Fruit fly (Drosophila melanogaster) whole organism, prepupa: ENCODE results near the gene sick.

Experiments used
- CG11294 ChIP-seq: fragments of 200-800 bp; sonication (Bioruptor generic); IDR thresholded peaks from 2 replicates; pipeline ENCODE4 v1.3.6; 2022; ENCODE audit warnings: missing biosample characterization, missing genetic modification characterization
- CG11762 ChIP-seq: fragments of 200-800 bp; sonication (Bioruptor generic); optimal IDR thresholded peaks from 3 replicates; lab custom pipeline; 2016; ENCODE audit warnings: missing biosample characterization, missing genetic modification characterization; ENCODE audit not compliant: insufficient read depth
- CG1621 ChIP-seq: fragments of 200-800 bp; sonication (Bioruptor generic); optimal IDR thresholded peaks from 3 replicates; lab custom pipeline; 2018; ENCODE audit warnings: missing biosample characterization, mild to moderate bottlenecking, missing genetic modification characterization
- CG16779 ChIP-seq: fragments of 200-800 bp; sonication (Bioruptor generic); optimal IDR thresholded peaks from 3 replicates; lab custom pipeline; 2017; ENCODE audit warnings: missing biosample characterization, mild to moderate bottlenecking, missing genetic modification characterization
- CG3032 ChIP-seq: fragments of 200-800 bp; optimal IDR thresholded peaks from 2 replicates; lab custom pipeline; 2019; ENCODE audit warnings: missing biosample characterization, mild to moderate bottlenecking, missing genetic modification characterization, moderate library complexity
- CG31627 ChIP-seq: fragments of 200-800 bp; sonication (Bioruptor generic); optimal IDR thresholded peaks from 3 replicates; lab custom pipeline; 2016; ENCODE audit warnings: missing biosample characterization, missing genetic modification characterization
- CG34406 ChIP-seq: fragments of 200-800 bp; sonication (Bioruptor generic); optimal IDR thresholded peaks from 3 replicates; lab custom pipeline; 2016; ENCODE audit warnings: missing biosample characterization, missing genetic modification characterization
- CG4318 ChIP-seq: fragments of 200-800 bp; sonication (Bioruptor generic); optimal IDR thresholded peaks from 3 replicates; lab custom pipeline; 2017; ENCODE audit warnings: missing biosample characterization, mild to moderate bottlenecking, missing genetic modification characterization
- CG6276 ChIP-seq: fragments of 200-800 bp; sonication (Bioruptor generic); optimal IDR thresholded peaks from 2 replicates; lab custom pipeline; 2017; ENCODE audit warnings: missing biosample characterization, mild to moderate bottlenecking, missing genetic modification characterization
- CG6792 ChIP-seq: fragments of 200-800 bp; sonication (Bioruptor generic); optimal IDR thresholded peaks from 3 replicates; lab custom pipeline; 2016; ENCODE audit warnings: missing biosample characterization, missing genetic modification characterization
- CG6808 ChIP-seq: fragments of 200-800 bp; sonication (Bioruptor generic); optimal IDR thresholded peaks from 3 replicates; lab custom pipeline; 2017; ENCODE audit warnings: missing biosample characterization, missing genetic modification characterization, mild to moderate bottlenecking, moderate library complexity, missing genetic modification reagents
- CG6854 ChIP-seq: fragments of 200-800 bp; sonication (Bioruptor generic); optimal IDR thresholded peaks from 2 replicates; lab custom pipeline; 2017; ENCODE audit warnings: missing biosample characterization, mild to moderate bottlenecking, missing genetic modification characterization
- CG8119 ChIP-seq: fragments of 200-800 bp; sonication (Bioruptor generic); IDR thresholded peaks from 3 replicates; pipeline ENCODE4 v1.3.6; 2022; ENCODE audit warnings: missing biosample characterization, missing genetic modification characterization
- CG8632 ChIP-seq: fragments of 200-800 bp; sonication (Bioruptor generic); optimal IDR thresholded peaks from 3 replicates; lab custom pipeline; 2016; ENCODE audit warnings: missing biosample characterization, missing genetic modification characterization
- CG9139 ChIP-seq: fragments of 200-800 bp; sonication (Bioruptor generic); optimal IDR thresholded peaks from 3 replicates; lab custom pipeline; 2017; ENCODE audit warnings: missing biosample characterization, mild to moderate bottlenecking, missing genetic modification characterization
- Eip78C ChIP-seq: fragments of 200-800 bp; sonication (Bioruptor generic); peaks from one replicate; lab custom pipeline; 2016; ENCODE audit warnings: missing biosample characterization, missing genetic modification characterization
- Eip93F ChIP-seq: fragments of 200-800 bp; sonication (Bioruptor generic); optimal IDR thresholded peaks from 2 replicates; lab custom pipeline; 2016; ENCODE audit warnings: missing biosample characterization, mild to moderate bottlenecking, missing genetic modification characterization
- Hr38 ChIP-seq: sonication (Bioruptor generic); optimal IDR thresholded peaks from 2 replicates; lab custom pipeline; 2016; ENCODE audit warnings: missing biosample characterization, missing genetic modification characterization
- Hr4 ChIP-seq: fragments of 200-800 bp; sonication (Bioruptor generic); optimal IDR thresholded peaks from 3 replicates; lab custom pipeline; 2016; ENCODE audit warnings: missing biosample characterization, missing genetic modification characterization
- Lpt ChIP-seq: fragments of 200-800 bp; sonication (Bioruptor generic); optimal IDR thresholded peaks from 3 replicates; lab custom pipeline; 2016; ENCODE audit warnings: missing biosample characterization, missing genetic modification characterization
- Smox ChIP-seq: fragments of 200-800 bp; sonication (Bioruptor generic); optimal IDR thresholded peaks from 3 replicates; lab custom pipeline; 2016; ENCODE audit warnings: missing biosample characterization, missing genetic modification characterization
- Sox102F ChIP-seq: fragments of 200-800 bp; sonication (Bioruptor generic); optimal IDR thresholded peaks from 2 replicates; lab custom pipeline; 2016; ENCODE audit warnings: missing biosample characterization, mild to moderate bottlenecking, missing genetic modification characterization
- acj6 ChIP-seq: fragments of 200-800 bp; sonication (Bioruptor generic); optimal IDR thresholded peaks from 3 replicates; lab custom pipeline; 2016; ENCODE audit warnings: missing biosample characterization, missing genetic modification characterization
- cyc ChIP-seq: fragments of 200-800 bp; sonication (Bioruptor generic); optimal IDR thresholded peaks from 3 replicates; lab custom pipeline; 2016; ENCODE audit warnings: missing biosample characterization, missing genetic modification characterization
- dac ChIP-seq: fragments of 200-800 bp; sonication (Bioruptor generic); optimal IDR thresholded peaks from 2 replicates; lab custom pipeline; 2017; ENCODE audit warnings: missing biosample characterization, mild to moderate bottlenecking, missing genetic modification characterization
- dsx ChIP-seq: fragments of 200-800 bp; optimal IDR thresholded peaks from 3 replicates; lab custom pipeline; 2019; ENCODE audit warnings: missing biosample characterization, mild to moderate bottlenecking, missing genetic modification characterization, moderate library complexity; ENCODE audit not compliant: poor library complexity, severe bottlenecking
- eg ChIP-seq: fragments of 200-800 bp; sonication (Bioruptor generic); IDR thresholded peaks from 3 replicates; pipeline ENCODE4 v1.3.6; 2022; ENCODE audit warnings: missing biosample characterization, missing genetic modification characterization
- esn ChIP-seq: fragments of 200-800 bp; sonication (Bioruptor generic); optimal IDR thresholded peaks from 2 replicates; lab custom pipeline; 2016; ENCODE audit warnings: missing biosample characterization, mild to moderate bottlenecking, missing genetic modification characterization, moderate library complexity
- fd59A ChIP-seq: fragments of 200-800 bp; sonication (Bioruptor generic); optimal IDR thresholded peaks from 2 replicates; lab custom pipeline; 2017; ENCODE audit warnings: missing biosample characterization, mild to moderate bottlenecking, missing genetic modification characterization, missing genetic modification reagents
- fkh ChIP-seq: fragments of 200-800 bp; sonication (Bioruptor generic); optimal IDR thresholded peaks from 3 replicates; lab custom pipeline; 2017; ENCODE audit warnings: missing biosample characterization, mild to moderate bottlenecking, missing genetic modification characterization, moderate library complexity
- pdm3 ChIP-seq: fragments of 200-800 bp; sonication (Bioruptor generic); optimal IDR thresholded peaks from 3 replicates; lab custom pipeline; 2016; ENCODE audit warnings: missing biosample characterization, missing genetic modification characterization
- salr ChIP-seq, 2 experiments: fragments of 200-800 bp; sonication (Bioruptor generic); optimal IDR thresholded peaks; 3 replicates each; lab custom pipeline; 2016 to 2018; ENCODE audit warnings: missing biosample characterization in 2 of 2, missing genetic modification characterization in 2 of 2, mild to moderate bottlenecking in 1 of 2
- spab ChIP-seq: fragments of 200-800 bp; sonication (Bioruptor generic); optimal IDR thresholded peaks from 2 replicates; lab custom pipeline; 2017; ENCODE audit warnings: missing biosample characterization, mild to moderate bottlenecking, missing genetic modification characterization, missing genetic modification reagents
- svp ChIP-seq: fragments of 200-800 bp; sonication (Bioruptor generic); peaks from one replicate; lab custom pipeline; 2016; ENCODE audit warnings: missing biosample characterization, missing genetic modification characterization
- topi ChIP-seq: fragments of 200-800 bp; sonication (Bioruptor generic); optimal IDR thresholded peaks from 3 replicates; lab custom pipeline; 2016; ENCODE audit warnings: missing biosample characterization, missing genetic modification characterization
- vri ChIP-seq: fragments of 200-800 bp; sonication (Bioruptor generic); optimal IDR thresholded peaks from 3 replicates; lab custom pipeline; 2016; ENCODE audit warnings: missing biosample characterization, mild to moderate bottlenecking, missing genetic modification characterization

Gene sick

dm6 chr2L:19958520-19959161 lies 162.5 kb downstream of the sick start, which contains the start of gene COX4:
TSS of gene COX4 (plus strand) at chr2L:19958713.
- TF ChIP-seq vri (GFP tag; lab: Kevin White, UChicago) (peak; percentile 58), CG8632 (GFP tag; lab: Kevin White, UChicago) (no peak), CG31627 (GFP tag; lab: Kevin White, UChicago) (no peak), CG16779 (no peak), CG4318 (GFP tag; lab: Kevin White, UChicago) (no peak), topi (GFP tag; lab: Kevin White, UChicago) (no peak), CG6854 (GFP tag; lab: Kevin White, UChicago) (peak; percentile 29)

dm6 chr2L:19960930-19961329 lies 164.8 kb downstream of the sick start, which contains the start of gene CG34051:
TSS of gene CG34051 (minus strand) at chr2L:19961030.
- no peak for TF ChIP-seq spab (GFP tag; lab: Kevin White, UChicago)
- TF ChIP-seq cyc: no peak
- no peak for TF ChIP-seq Sox102F
- TF ChIP-seq CG3032 (tag; lab: Kevin White, UChicago): no peak
- TF ChIP-seq dsx (GFP tag; lab: Kevin White, UChicago): no peak
- TF ChIP-seq Lpt (GFP tag; lab: Kevin White, UChicago): no peak
- no peak for TF ChIP-seq acj6 (GFP tag; lab: Kevin White, UChicago)
- TF ChIP-seq CG8119 (GFP tag; lab: Robert Waterston, UW): no peak
- TF ChIP-seq eg (GFP tag; lab: Robert Waterston, UW): no peak

dm6 chr2L:19961585-19961984 lies 165.4 kb downstream of the sick start, which contains the start of gene CG42866:
TSS of gene CG42866 (minus strand) at chr2L:19961685.
- TF ChIP-seq Hr38 (GFP tag; lab: Kevin White, UChicago) (no peak), fd59A (no peak), vri (GFP tag; lab: Kevin White, UChicago) (no peak), Eip78C (peak; percentile 31), Eip93F (GFP tag; lab: Kevin White, UChicago) (no peak), CG11762 (GFP tag; lab: Kevin White, UChicago) (no peak), CG9139 (GFP tag; lab: Kevin White, UChicago) (no peak), CG3032 (tag; lab: Kevin White, UChicago) (no peak), svp (peak; percentile 30), CG11294 (GFP tag; lab: Robert Waterston, UW) (no peak), CG6808 (GFP tag; lab: Kevin White, UChicago) (no peak), esn (GFP tag; lab: Kevin White, UChicago) (no peak), spab (GFP tag; lab: Kevin White, UChicago) (no peak)

- no peak for TF ChIP-seq CG1621 (tag; lab: Kevin White, UChicago)
- no peak for TF ChIP-seq vri (GFP tag; lab: Kevin White, UChicago)
- no peak for TF ChIP-seq dac (GFP tag; lab: Kevin White, UChicago)
- no peak for TF ChIP-seq CG34406 (GFP tag; lab: Kevin White, UChicago)
- TF ChIP-seq pdm3: no peak
- no peak for TF ChIP-seq CG6792 (GFP tag; lab: Kevin White, UChicago)
- TF ChIP-seq salr (GFP tag; optimal IDR thresholded peaks at IDR 0.05; lab: Kevin White, UChicago): no peak
- TF ChIP-seq CG6276 (GFP tag; lab: Kevin White, UChicago): no peak
- TF ChIP-seq svp: no peak
- TF ChIP-seq CG8119 (GFP tag; lab: Robert Waterston, UW): no peak
- no peak for TF ChIP-seq fkh
- TF ChIP-seq dsx (GFP tag; lab: Kevin White, UChicago): no peak
- TF ChIP-seq Smox (GFP tag; lab: Kevin White, UChicago): no peak
- TF ChIP-seq CG3032 (tag; lab: Kevin White, UChicago): no peak
- no peak for TF ChIP-seq Hr4
- no peak for TF ChIP-seq CG6808 (GFP tag; lab: Kevin White, UChicago)
- no peak for TF ChIP-seq CG8632 (GFP tag; lab: Kevin White, UChicago)
- TF ChIP-seq, all 60 proteins: peak for 0
Observed at dm6 chr2L:19962252-19962729, 166.1 kb downstream of the sick start, which contains the start of the genes CG13965 and CG16772. TSS of gene CG13965 (minus strand) at chr2L:19962352. TSS of gene CG16772 (plus strand) at chr2L:19962679.
